Fruit fly (Drosophila melanogaster): ENCODE data around the gene Hsp23.

Hsp23 gene

DNA sequence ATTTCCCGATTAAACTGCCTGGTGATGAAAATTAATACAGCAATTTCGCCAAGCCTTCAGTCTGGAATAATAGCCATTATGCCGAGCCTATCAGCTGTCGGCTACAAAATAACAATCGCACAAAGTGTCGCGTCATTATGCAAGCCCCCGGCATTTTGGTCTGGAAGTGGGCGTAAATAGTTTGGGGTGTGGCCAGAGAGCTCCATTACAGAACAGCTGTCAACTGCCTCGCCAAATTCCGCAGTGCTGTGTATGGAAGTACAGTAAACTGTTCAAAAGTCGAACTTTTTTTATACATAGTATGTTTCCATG, 39.1 kb downstream of the Hsp23 start:
- TF ChIP-seq grau (tag; optimal IDR thresholded peaks at IDR 0.05) (peak; percentile 39), Pdp1 (GFP tag; optimal IDR thresholded peaks at IDR 0.05) (peak in 1 of 2 experiments; percentile 52), CG17186 (GFP tag; optimal IDR thresholded peaks at IDR 0.05) (no peak), CG1024 (GFP tag; IDR thresholded peaks at IDR 0.05) (no peak), sens-2 (GFP tag; IDR thresholded peaks at IDR 0.05) (no peak), Ssrp (tag; optimal IDR thresholded peaks at IDR 0.05) (no peak), CG17802 (tag; optimal IDR thresholded peaks at IDR 0.05) (no peak)

DNA sequence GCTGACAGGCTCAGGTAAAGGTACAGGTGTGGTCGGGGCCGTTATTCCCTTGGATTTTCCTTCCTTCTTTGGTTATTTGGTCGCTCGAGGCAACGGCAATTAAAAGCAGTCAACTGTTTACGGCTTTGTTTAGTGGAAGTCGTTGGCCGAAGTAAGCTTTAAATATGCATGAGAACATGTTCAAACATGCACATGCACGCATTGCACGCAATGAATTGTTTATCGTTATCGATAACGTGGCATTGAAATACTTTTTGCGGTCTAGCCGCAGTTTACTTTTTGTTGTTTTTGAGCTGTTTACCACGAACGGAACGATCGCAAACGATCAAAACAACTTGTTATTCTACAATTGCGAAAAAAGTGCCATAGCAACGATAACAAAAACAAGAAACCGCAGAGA, 39.9 kb downstream of the Hsp23 start:
- TF ChIP-seq pnt (GFP tag; optimal IDR thresholded peaks at IDR 0.05) (no peak), dimm (GFP tag; IDR thresholded peaks at IDR 0.05) (no peak), CG16815 (GFP tag; optimal IDR thresholded peaks at IDR 0.05) (no peak), jing (GFP tag; optimal IDR thresholded peaks at IDR 0.05) (no peak), CG5245 (GFP tag; optimal IDR thresholded peaks at IDR 0.05) (no peak), zfh1 (GFP tag; IDR thresholded peaks at IDR 0.05) (no peak), NC2β (GFP tag; optimal IDR thresholded peaks at IDR 0.05) (no peak), ab (GFP tag; optimal IDR thresholded peaks at IDR 0.05) (no peak), p53 (GFP tag; optimal IDR thresholded peaks at IDR 0.05) (peak; percentile 98), crp (GFP tag; optimal IDR thresholded peaks at IDR 0.05) (no peak), yki (optimal IDR thresholded peaks at IDR 0.05) (no peak), CG3163 (GFP tag; optimal IDR thresholded peaks at IDR 0.05) (no peak), Rfx (GFP tag; IDR thresholded peaks at IDR 0.05) (no peak), CG17385 (GFP tag; optimal IDR thresholded peaks at IDR 0.05) (no peak), CG10979 (tag; optimal IDR thresholded peaks at IDR 0.05) (no peak), tll (GFP tag; optimal IDR thresholded peaks at IDR 0.05) (peak in 1 of 2 experiments; percentile 20), bcd (GFP tag; optimal IDR thresholded peaks at IDR 0.05) (no peak), prd (optimal IDR thresholded peaks at IDR 0.05) (no peak), prd (GFP tag; IDR thresholded peaks at IDR 0.05) (no peak), slbo (GFP tag; IDR thresholded peaks at IDR 0.05) (no peak), CG7987 (GFP tag; optimal IDR thresholded peaks at IDR 0.05) (no peak), ac (GFP tag; optimal IDR thresholded peaks at IDR 0.05) (peak; percentile 77)

DNA sequence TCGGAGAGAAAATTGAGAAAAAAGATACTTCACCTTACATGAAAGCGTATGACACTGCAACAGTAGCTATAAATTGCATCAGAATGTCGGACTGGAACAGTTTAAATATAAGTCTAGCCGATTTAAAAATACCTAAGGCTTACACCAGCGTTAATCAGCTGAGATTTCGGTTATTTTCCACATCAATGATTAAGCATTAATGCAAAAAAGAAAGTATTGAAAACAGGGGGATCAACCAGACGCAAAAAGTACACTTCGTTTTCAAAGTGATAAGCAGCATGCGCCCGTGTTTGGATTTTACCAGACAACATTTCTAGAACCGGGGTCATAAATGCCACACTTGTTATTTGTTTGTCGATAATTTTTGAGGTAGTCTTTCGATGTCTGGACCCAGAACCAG, 40.5 kb downstream of the Hsp23 start:
- TF ChIP-seq CG15479 (GFP tag; optimal IDR thresholded peaks at IDR 0.05): peak; percentile 59
- TF ChIP-seq Hr3 (GFP tag; optimal IDR thresholded peaks at IDR 0.05): no peak
- TF ChIP-seq CG6854 (GFP tag; optimal IDR thresholded peaks at IDR 0.05): no peak
- no peak for TF ChIP-seq fd64A (GFP tag; optimal IDR thresholded peaks at IDR 0.05)
- no peak for TF ChIP-seq CG17568 (GFP tag; optimal IDR thresholded peaks at IDR 0.05)
- TF ChIP-seq CG1529 (GFP tag; optimal IDR thresholded peaks at IDR 0.05): no peak
- TF ChIP-seq org-1 (GFP tag; optimal IDR thresholded peaks at IDR 0.05): no peak
- TF ChIP-seq Jarid2 (GFP tag; optimal IDR thresholded peaks at IDR 0.05): no peak
- TF ChIP-seq CG8924 (tag; optimal IDR thresholded peaks at IDR 0.05): no peak
- TF ChIP-seq pan (optimal IDR thresholded peaks at IDR 0.05): no peak
- no peak for TF ChIP-seq pan (GFP tag; optimal IDR thresholded peaks at IDR 0.05 in 1 of 2, IDR thresholded peaks at IDR 0.05 in 1 of 2)
- TF ChIP-seq CG10267 (tag; optimal IDR thresholded peaks at IDR 0.05): no peak
- no peak for TF ChIP-seq CG11093 (GFP tag; IDR thresholded peaks at IDR 0.05)
- TF ChIP-seq cad (GFP tag; optimal IDR thresholded peaks at IDR 0.05): peak; percentile 13
- no peak for TF ChIP-seq vvl (GFP tag; IDR thresholded peaks at IDR 0.05)
- no peak for TF ChIP-seq CG8388 (GFP tag; optimal IDR thresholded peaks at IDR 0.05)
- TF ChIP-seq sob (GFP tag; IDR thresholded peaks at IDR 0.05): no peak

All from whole organism, embryonic.